Worm (Caenorhabditis elegans) whole organism, L1 larva: ENCODE results near the gene dnj-3.

Experiments
- ceh-82 ChIP-seq, 3 experiments: fragments of 150-350 bp in 1 of 3; sonication (generic microtip) in 2 of 3; optimal IDR thresholded peaks; 2 replicates each; lab custom pipeline; 2014 to 2017; ENCODE audit warnings: missing biosample characterization in 3 of 3, missing genetic modification characterization in 3 of 3
- lin-14 ChIP-seq: fragments of 200-800 bp; sonication (Bioruptor generic); optimal IDR thresholded peaks from 2 replicates; lab custom pipeline; 2018; ENCODE audit warnings: mild to moderate bottlenecking, missing genetic modification characterization, moderate library complexity, missing compliant biosample characterization

DNA sequence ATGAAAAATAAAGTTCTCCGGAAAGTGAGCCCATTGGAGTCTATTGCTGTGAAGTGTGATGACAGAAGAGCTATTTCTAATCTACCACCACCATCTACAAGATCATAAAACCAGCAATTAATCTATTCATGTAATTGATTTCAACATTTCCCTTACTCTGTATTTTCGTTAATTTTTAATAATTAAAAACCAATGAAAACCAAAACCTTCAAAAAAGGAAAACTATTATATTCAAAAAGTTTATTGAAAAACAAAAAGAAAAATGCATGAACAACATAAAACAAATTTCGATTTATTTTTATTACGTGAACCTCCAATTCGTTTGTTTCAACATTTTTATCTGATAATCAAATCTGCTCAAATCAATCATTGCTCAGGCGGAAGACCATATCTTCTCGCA lies 31.0 kb downstream of the dnj-3 start, which contains the start of gene C01G10.1:
- no peak for TF ChIP-seq ceh-82 (tag; optimal IDR thresholded peaks at IDR 0.05; lab: Kevin White, UChicago)
- no peak for TF ChIP-seq lin-14 (GFP tag; lab: Kevin White, UChicago)
